Fruit fly (Drosophila melanogaster) Kc167 (cell line): ENCODE measurements around the gene CG17239.

Source experiments
- Myc ChIP-seq: fragments of >200 bp; optimal IDR thresholded peaks from 2 replicates; lab custom pipeline; 2017; ENCODE audit warnings: missing external identifiers
- Sin3A ChIP-seq: fragments of >200 bp; optimal IDR thresholded peaks from 2 replicates; lab custom pipeline; 2018; ENCODE audit warnings: missing external identifiers
- h ChIP-seq: fragments of >200 bp; optimal IDR thresholded peaks from 3 replicates; lab custom pipeline; 2018; ENCODE audit warnings: missing external identifiers
- insv ChIP-seq: fragments of >200 bp; optimal IDR thresholded peaks from 3 replicates; lab custom pipeline; 2018; ENCODE audit warnings: missing external identifiers
- psq ChIP-seq: fragments of >200 bp; optimal IDR thresholded peaks from 2 replicates; lab custom pipeline; 2017; ENCODE audit warnings: missing external identifiers
- ttk ChIP-seq: sonication (Bioruptor generic); optimal IDR thresholded peaks from 2 replicates; lab custom pipeline; 2017; ENCODE audit warnings: missing external identifiers

The CG17239 gene

dm6 chr2L:2221649-2222150 lies 30.4 kb downstream of the CG17239 start:
- TF ChIP-seq insv (no peak), ttk (lab: Kevin White, UChicago) (no peak), Myc (no peak), psq (lab: Kevin White, UChicago) (no peak), h (no peak), Sin3A (lab: Kevin White, UChicago) (no peak)

dm6 chr2L:2220573-2221332 lies 31.4 kb downstream of the CG17239 start, which contains the start of gene papi:
papi (plus strand) TSS chr2L:2220748.
- TF ChIP-seq insv (no peak), Myc (no peak), h (no peak), psq (lab: Kevin White, UChicago) (no peak), ttk (lab: Kevin White, UChicago) (no peak), Sin3A (lab: Kevin White, UChicago) (no peak)

dm6 chr2L:2217067-2217684 lies 35.0 kb downstream of the CG17239 start, which contains the start of the genes CG15386, CG42371 and mio:
CG15386 (minus strand) TSS chr2L:2217246.
CG42371 (minus strand) TSS chr2L:2217246.
mio (plus strand) TSS chr2L:2217290.
- no peak for TF ChIP-seq Myc
- no peak for TF ChIP-seq h
- TF ChIP-seq ttk (lab: Kevin White, UChicago), result no peak
- no peak for TF ChIP-seq psq (lab: Kevin White, UChicago)
- no peak for TF ChIP-seq Sin3A (lab: Kevin White, UChicago)
- no peak for TF ChIP-seq insv

dm6 chr2L:2216065-2216464 lies 36.1 kb downstream of the CG17239 start, which contains the start of gene daed:
daed (minus strand) TSS chr2L:2216311.
- no peak for TF ChIP-seq psq (lab: Kevin White, UChicago)
- no peak for TF ChIP-seq Sin3A (lab: Kevin White, UChicago)

- TF ChIP-seq Myc (no peak), psq (lab: Kevin White, UChicago) (no peak), Sin3A (lab: Kevin White, UChicago) (no peak), h (no peak), insv (no peak), ttk (lab: Kevin White, UChicago) (no peak)
These were observed 38.1 kb downstream of the CG17239 start, which contains the start of the genes Uch and CG34174 for dm6 chr2L:2214004-2214403. Uch (minus strand) TSS chr2L:2214211. CG34174 (plus strand) TSS chr2L:2214266.

dm6 chr2L:2212478-2212877 lies 39.7 kb downstream of the CG17239 start, which contains the start of gene CG15385:
CG15385 (minus strand) TSS chr2L:2212571.
- no peak for TF ChIP-seq h
- no peak for TF ChIP-seq ttk (lab: Kevin White, UChicago)
- TF ChIP-seq Myc, result no peak
- no peak for TF ChIP-seq insv
- TF ChIP-seq Sin3A (lab: Kevin White, UChicago), result no peak
- no peak for TF ChIP-seq psq (lab: Kevin White, UChicago)

- TF ChIP-seq h, result no peak
- TF ChIP-seq Sin3A (lab: Kevin White, UChicago), result no peak
- no peak for TF ChIP-seq ttk (lab: Kevin White, UChicago)
- no peak for TF ChIP-seq insv
- no peak for TF ChIP-seq psq (lab: Kevin White, UChicago)
- no peak for TF ChIP-seq Myc
These were observed 43.1 kb downstream of the CG17239 start, which contains the start of gene CG33124 for dm6 chr2L:2209002-2209401. CG33124 (minus strand) TSS chr2L:2209102.

dm6 chr2L:2206066-2206465 lies 46.1 kb downstream of the CG17239 start, which contains the start of gene CG31668:
CG31668 (minus strand) TSS chr2L:2206166.
- TF ChIP-seq Sin3A (lab: Kevin White, UChicago), result no peak
- no peak for TF ChIP-seq Myc
- no peak for TF ChIP-seq insv
- TF ChIP-seq ttk (lab: Kevin White, UChicago), result no peak
- no peak for TF ChIP-seq psq (lab: Kevin White, UChicago)
- TF ChIP-seq h, result no peak

dm6 chr2L:2202853-2203717 lies 49.1 kb downstream of the CG17239 start:
- no peak for TF ChIP-seq psq (lab: Kevin White, UChicago)
- no peak for TF ChIP-seq Sin3A (lab: Kevin White, UChicago)
- no peak for TF ChIP-seq ttk (lab: Kevin White, UChicago)
- no peak for TF ChIP-seq h
- no peak for TF ChIP-seq insv
- no peak for TF ChIP-seq Myc

dm6 chr2L:2202018-2202852 lies 49.9 kb downstream of the CG17239 start:
- TF ChIP-seq Sin3A (lab: Kevin White, UChicago) (no peak), psq (lab: Kevin White, UChicago) (no peak), ttk (lab: Kevin White, UChicago) (no peak), Myc (no peak), insv (no peak), h (no peak)
